Fruit fly (Drosophila melanogaster): ENCODE measurements around the gene RnpS1.

Gene RnpS1

dm6 chr3R:9593408-9594250 is 41.8 kb downstream of the RnpS1 start (continued):
- peak; percentile 22; the same call in 1 of the 2 replicates for TF ChIP-seq CG13287 (GFP tag; IDR thresholded peaks at IDR 0.05; ENCODE audit: partially characterized antibody)
- TF ChIP-seq ara (GFP tag; IDR thresholded peaks at IDR 0.05), result no peak
- no peak for TF ChIP-seq Mad (GFP tag; optimal IDR thresholded peaks at IDR 0.05)
- no peak for TF ChIP-seq dpn (GFP tag; optimal IDR thresholded peaks at IDR 0.05)
- TF ChIP-seq vvl (GFP tag; IDR thresholded peaks at IDR 0.05), result peak; percentile 89
- TF ChIP-seq Antp (GFP tag; optimal IDR thresholded peaks at IDR 0.05), result no peak

DNA sequence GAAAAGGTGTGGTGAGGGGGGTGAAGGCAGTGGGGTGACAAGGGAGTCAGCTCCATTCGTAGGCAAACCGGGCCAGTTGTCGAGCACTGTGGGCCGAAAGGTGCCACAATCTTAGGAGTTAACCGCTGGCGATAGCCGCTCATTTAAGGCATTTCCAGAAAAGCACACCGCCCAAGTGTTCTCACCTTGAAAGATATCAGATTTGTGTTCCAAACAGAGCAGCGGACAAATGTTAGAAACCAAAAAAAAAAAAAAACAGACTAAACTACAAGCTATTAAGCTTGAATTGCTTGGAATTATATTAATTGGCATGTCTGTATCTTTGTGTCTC is 42.4 kb downstream of the RnpS1 start:
- TF ChIP-seq ash1 (GFP tag; optimal IDR thresholded peaks at IDR 0.05) (no peak), odd (GFP tag; optimal IDR thresholded peaks at IDR 0.05) (no peak), CG2199 (GFP tag; IDR thresholded peaks at IDR 0.05) (0 out of 3 replicates have a peak, but pooled peaks have one; percentile 3), sna (GFP tag; IDR thresholded peaks at IDR 0.05; ENCODE audit: partially characterized antibody) (no peak), ro (GFP tag; IDR thresholded peaks at IDR 0.05) (no peak), ci (GFP tag; IDR thresholded peaks at IDR 0.05) (peak; percentile 6; the same call in 1 of the 3 replicates), Dbx (GFP tag; IDR thresholded peaks at IDR 0.05) (no peak), CG11723 (GFP tag; optimal IDR thresholded peaks at IDR 0.05) (no peak), repo (GFP tag; optimal IDR thresholded peaks at IDR 0.05) (no peak), CG15479 (GFP tag; optimal IDR thresholded peaks at IDR 0.05) (no peak), CG11695 (GFP tag; IDR thresholded peaks at IDR 0.05) (no peak), org-1 (GFP tag; optimal IDR thresholded peaks at IDR 0.05) (no peak), vnd (GFP tag; IDR thresholded peaks at IDR 0.05; ENCODE audit: partially characterized antibody) (0 out of 3 replicates have a peak, but pooled peaks have one; percentile 25), CG11504 (tag; optimal IDR thresholded peaks at IDR 0.05) (no peak), p53 (GFP tag; optimal IDR thresholded peaks at IDR 0.05) (no peak), crol (GFP tag; IDR thresholded peaks at IDR 0.05) (peak; percentile 50)

DNA sequence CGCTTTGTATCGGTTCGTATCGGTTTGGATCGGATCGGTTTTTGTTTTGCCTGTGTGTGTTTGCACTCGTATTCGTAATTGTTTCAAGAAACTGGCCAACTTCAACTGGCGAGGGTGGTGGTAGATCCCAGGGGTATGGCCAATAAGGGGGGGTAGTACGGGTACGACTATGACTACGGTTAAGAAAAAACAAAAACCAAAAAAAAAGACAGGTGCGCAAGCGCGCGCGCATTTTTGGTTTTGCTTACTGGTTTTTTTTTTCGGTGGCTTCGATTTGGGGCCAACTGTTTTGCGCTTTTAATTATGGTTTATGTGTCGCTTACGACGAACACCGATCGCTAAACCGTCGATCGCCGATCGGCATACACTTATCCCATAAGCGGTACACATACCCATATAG is 43.0 kb downstream of the RnpS1 start:
- TF ChIP-seq CG13894 (tag; optimal IDR thresholded peaks at IDR 0.05) (peak; percentile 58), vvl (GFP tag; IDR thresholded peaks at IDR 0.05) (0 out of 2 replicates have a peak, but pooled peaks have one; percentile 8), CG18764 (GFP tag; optimal IDR thresholded peaks at IDR 0.05) (no peak), CTCF (GFP tag; optimal IDR thresholded peaks at IDR 0.05) (no peak), Dp (GFP tag; optimal IDR thresholded peaks at IDR 0.05) (no peak), Deaf1 (tag; optimal IDR thresholded peaks at IDR 0.05) (peak; percentile 17), Nf-YA (GFP tag; IDR thresholded peaks at IDR 0.05) (0 out of 2 replicates have a peak, but pooled peaks have one; percentile 24), CG1792 (GFP tag; optimal IDR thresholded peaks at IDR 0.05) (no peak), Ssrp (tag; optimal IDR thresholded peaks at IDR 0.05) (no peak), CG13424 (tag; optimal IDR thresholded peaks at IDR 0.05) (no peak), Drgx (GFP tag; IDR thresholded peaks at IDR 0.05) (peak; percentile 30; the same call in 1 of the 2 replicates), cwo (GFP tag; optimal IDR thresholded peaks at IDR 0.05) (no peak), CG16863 (GFP tag; optimal IDR thresholded peaks at IDR 0.05) (no peak), sqz (GFP tag; optimal IDR thresholded peaks at IDR 0.05) (peak; percentile 50), crol (GFP tag; IDR thresholded peaks at IDR 0.05) (peak; percentile 56), CG1647 (GFP tag; optimal IDR thresholded peaks at IDR 0.05) (no peak), chinmo (GFP tag; IDR thresholded peaks at IDR 0.05; ENCODE audit: partially characterized antibody) (0 out of 4 replicates have a peak, but pooled peaks have one; percentile 61)
